Worm (Caenorhabditis elegans) whole organism, L2 larva: ENCODE data around the gene Y53C12A.6.

ENCODE experiments used
- C34F6.9 ChIP-seq: fragments of 150-350 bp; optimal IDR thresholded peaks from 2 replicates; lab custom pipeline; 2014; ENCODE audit warnings: missing biosample characterization, missing genetic modification characterization
- F13H6.1 ChIP-seq: sonication (generic microtip); optimal IDR thresholded peaks from 2 replicates; lab custom pipeline; 2016; ENCODE audit warnings: missing genetic modification characterization, missing compliant biosample characterization
- Y55F3AM.14 ChIP-seq: fragments of 200-800 bp; sonication (Bioruptor generic); optimal IDR thresholded peaks from 2 replicates; lab custom pipeline; 2018; ENCODE audit warnings: mild to moderate bottlenecking, missing genetic modification characterization, missing compliant biosample characterization
- ZK546.5 ChIP-seq: sonication (generic microtip); optimal IDR thresholded peaks from 2 replicates; lab custom pipeline; 2017; ENCODE audit warnings: missing biosample characterization, missing genetic modification characterization
- blmp-1 ChIP-seq: sonication (generic microtip); optimal IDR thresholded peaks from 2 replicates; lab custom pipeline; 2017; ENCODE audit warnings: missing genetic modification characterization, mild to moderate bottlenecking, missing compliant biosample characterization, antibody characterized with exemption, moderate library complexity; ENCODE audit not compliant: insufficient read depth
- ceh-16 ChIP-seq: fragments of 150-350 bp; optimal IDR thresholded peaks from 2 replicates; lab custom pipeline; 2014; ENCODE audit warnings: missing biosample characterization, missing genetic modification characterization
- ceh-82 ChIP-seq: fragments of 150-350 bp; optimal IDR thresholded peaks from 2 replicates; lab custom pipeline; 2014; ENCODE audit warnings: missing biosample characterization, missing genetic modification characterization
- crh-2 ChIP-seq: sonication (generic microtip); optimal IDR thresholded peaks from 2 replicates; lab custom pipeline; 2017; ENCODE audit warnings: missing biosample characterization, missing genetic modification characterization
- egl-27 ChIP-seq: sonication (generic microtip); optimal IDR thresholded peaks from 3 replicates; lab custom pipeline; 2017; ENCODE audit warnings: missing biosample characterization, missing genetic modification reagents, missing genetic modification characterization
- elt-3 ChIP-seq: sonication (generic microtip); optimal IDR thresholded peaks from 2 replicates; lab custom pipeline; 2017; ENCODE audit warnings: missing biosample characterization, missing genetic modification characterization
- fos-1 ChIP-seq: fragments of 150-350 bp; optimal IDR thresholded peaks from 2 replicates; lab custom pipeline; 2014; ENCODE audit warnings: missing biosample characterization, missing genetic modification characterization
- gmeb-1 ChIP-seq: fragments of 150-350 bp; optimal IDR thresholded peaks from 2 replicates; lab custom pipeline; 2014; ENCODE audit warnings: missing biosample characterization, missing genetic modification characterization
- lin-13 ChIP-seq: fragments of 150-350 bp; optimal IDR thresholded peaks from 2 replicates; lab custom pipeline; 2014; ENCODE audit warnings: missing biosample characterization, missing genetic modification reagents, missing genetic modification characterization
- lin-39 ChIP-seq: fragments of 150-350 bp; optimal IDR thresholded peaks from 2 replicates; lab custom pipeline; 2014; ENCODE audit warnings: missing biosample characterization, missing genetic modification reagents, missing genetic modification characterization
- lsy-2 ChIP-seq, 2 experiments: fragments of 150-350 bp in 1 of 2; sonication (generic microtip) in 1 of 2; optimal IDR thresholded peaks; 2 replicates each; lab custom pipeline; 2014 to 2017; ENCODE audit warnings: missing biosample characterization in 2 of 2, missing genetic modification characterization in 2 of 2
- mbf-1 ChIP-seq: sonication (generic microtip); optimal IDR thresholded peaks from 2 replicates; lab custom pipeline; 2017; ENCODE audit warnings: missing biosample characterization, missing genetic modification characterization
- nhr-10 ChIP-seq: sonication (generic microtip); optimal IDR thresholded peaks from 2 replicates; lab custom pipeline; 2017; ENCODE audit warnings: missing biosample characterization, missing genetic modification characterization
- nhr-11 ChIP-seq: fragments of 150-350 bp; optimal IDR thresholded peaks from 2 replicates; lab custom pipeline; 2014; ENCODE audit warnings: missing biosample characterization, missing genetic modification characterization
- nhr-12 ChIP-seq: fragments of 150-350 bp; optimal IDR thresholded peaks from 2 replicates; lab custom pipeline; 2014; ENCODE audit warnings: missing biosample characterization, missing genetic modification characterization
- nhr-129 ChIP-seq: fragments of 150-350 bp; optimal IDR thresholded peaks from 2 replicates; lab custom pipeline; 2014; ENCODE audit warnings: missing biosample characterization, missing genetic modification characterization
- nhr-21 ChIP-seq: fragments of 150-350 bp; optimal IDR thresholded peaks from 2 replicates; lab custom pipeline; 2014; ENCODE audit warnings: missing biosample characterization, missing genetic modification characterization
- nhr-23 ChIP-seq: fragments of 150-350 bp; optimal IDR thresholded peaks from 2 replicates; lab custom pipeline; 2014; ENCODE audit warnings: missing biosample characterization, missing genetic modification reagents, missing genetic modification characterization
- nhr-237 ChIP-seq: fragments of 150-350 bp; optimal IDR thresholded peaks from 2 replicates; lab custom pipeline; 2014; ENCODE audit warnings: missing biosample characterization, missing genetic modification characterization
- nhr-25 ChIP-seq: fragments of 150-350 bp; sonication (generic microtip); optimal IDR thresholded peaks from 3 replicates; lab custom pipeline; 2014; ENCODE audit warnings: missing biosample characterization, missing genetic modification characterization
- nhr-6 ChIP-seq: fragments of 150-350 bp; optimal IDR thresholded peaks from 2 replicates; lab custom pipeline; 2014; ENCODE audit warnings: missing biosample characterization, missing genetic modification characterization
- nhr-77 ChIP-seq: fragments of 150-350 bp; optimal IDR thresholded peaks from 2 replicates; lab custom pipeline; 2014; ENCODE audit warnings: missing biosample characterization, missing genetic modification characterization
- sem-4 ChIP-seq: fragments of 150-350 bp; optimal IDR thresholded peaks from 2 replicates; lab custom pipeline; 2014; ENCODE audit warnings: missing biosample characterization, missing genetic modification reagents, missing genetic modification characterization
- skn-1 ChIP-seq: sonication (generic microtip); optimal IDR thresholded peaks from 2 replicates; lab custom pipeline; 2017; ENCODE audit warnings: missing biosample characterization, missing genetic modification characterization
- sma-3 ChIP-seq: sonication (generic microtip); optimal IDR thresholded peaks from 2 replicates; lab custom pipeline; 2016; ENCODE audit warnings: missing genetic modification reagents, missing genetic modification characterization, missing compliant biosample characterization
- sma-9 ChIP-seq, 2 experiments: fragments of 150-350 bp in 1 of 2; sonication (generic microtip) in 1 of 2; optimal IDR thresholded peaks; 2 replicates each; lab custom pipeline; 2014 to 2016; ENCODE audit warnings: missing genetic modification characterization in 2 of 2, mild to moderate bottlenecking in 1 of 2, missing biosample characterization in 1 of 2, missing compliant biosample characterization in 1 of 2, missing genetic modification reagents in 1 of 2, moderate library complexity in 1 of 2
- snpc-4 ChIP-seq: fragments of 150-350 bp; optimal IDR thresholded peaks from 2 replicates; lab custom pipeline; 2014; ENCODE audit warnings: missing biosample characterization, missing genetic modification characterization
- unc-39 ChIP-seq: fragments of 150-350 bp; optimal IDR thresholded peaks from 2 replicates; lab custom pipeline; 2014; ENCODE audit warnings: missing biosample characterization, missing genetic modification characterization
- unc-55 ChIP-seq: fragments of 150-350 bp; sonication (generic microtip); optimal IDR thresholded peaks from 3 replicates; lab custom pipeline; 2014; ENCODE audit warnings: missing biosample characterization, missing genetic modification reagents, missing genetic modification characterization
- unc-62 ChIP-seq: fragments of 150-350 bp; optimal IDR thresholded peaks from 2 replicates; lab custom pipeline; 2014; ENCODE audit warnings: missing biosample characterization, missing genetic modification reagents, missing genetic modification characterization
- ztf-1 ChIP-seq: fragments of 200-800 bp; sonication (Bioruptor generic); conservative IDR thresholded peaks from 2 replicates; pipeline ENCODE4 v1.3.6; 2022; ENCODE audit warnings: missing genetic modification characterization, missing compliant biosample characterization
- ztf-11 ChIP-seq: sonication (generic microtip); optimal IDR thresholded peaks from 2 replicates; lab custom pipeline; 2017; ENCODE audit warnings: missing biosample characterization, missing genetic modification characterization

Gene Y53C12A.6

DNA sequence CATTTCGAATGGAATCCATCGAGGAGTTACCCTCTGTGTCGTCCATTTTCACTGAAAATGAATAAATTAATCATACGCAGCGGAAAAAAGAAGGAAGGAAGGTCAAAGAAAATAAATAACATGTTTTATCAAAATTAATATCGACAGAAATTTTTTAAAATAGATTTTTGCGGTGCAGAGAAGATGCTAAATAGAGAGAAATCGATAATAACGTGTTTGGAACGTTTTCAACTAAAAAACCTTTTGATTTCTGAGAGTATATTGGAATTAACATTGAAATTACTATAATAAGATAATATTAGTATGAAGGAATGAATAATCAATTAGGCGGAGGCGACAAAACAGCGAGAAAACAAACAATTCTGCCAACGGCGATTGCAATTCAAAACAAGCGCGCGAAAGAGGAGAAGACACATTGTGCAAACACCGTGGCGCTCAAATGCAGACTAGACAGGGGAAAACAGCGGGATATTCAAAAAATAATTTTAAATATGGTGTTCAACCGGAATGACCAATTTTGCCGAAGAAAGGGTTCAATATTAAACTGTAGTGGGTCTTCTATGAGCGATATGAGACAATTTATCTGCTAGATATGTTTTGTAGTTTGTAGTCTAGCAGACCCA lies 1.3 kb downstream of the Y53C12A.6 start, which contains the start of gene wee-1.3 (continued):
- TF ChIP-seq ztf-1 (GFP tag; lab: Robert Waterston, UW) (no peak), snpc-4 (tag; lab: Kevin White, UChicago) (peak; percentile 69), nhr-6 (tag; lab: Kevin White, UChicago) (peak; percentile 20), Y55F3AM.14 (no peak), nhr-10 (tag; lab: Kevin White, UChicago) (no peak)

DNA sequence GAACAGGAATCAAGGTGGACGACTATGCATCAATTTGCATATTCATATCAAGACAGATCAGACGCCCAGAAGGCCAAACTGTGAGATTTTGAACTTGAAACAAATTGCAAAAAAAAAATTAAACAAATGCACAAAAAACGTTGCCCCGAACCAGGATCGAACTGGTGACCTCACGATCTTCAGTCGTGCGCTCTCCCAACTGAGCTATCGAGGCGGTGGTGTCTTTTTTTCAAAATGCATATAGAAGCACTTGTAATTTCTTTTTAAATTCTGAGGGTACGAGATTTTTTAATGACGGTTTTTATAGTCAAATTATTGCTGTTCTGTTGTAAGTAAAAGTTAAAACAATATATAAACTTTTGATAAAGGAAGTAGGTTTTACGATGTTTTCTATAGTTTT lies 4.7 kb downstream of the Y53C12A.6 start:
- no peak for TF ChIP-seq F13H6.1 (tag; lab: Kevin White, UChicago)
- TF ChIP-seq nhr-11 (tag; lab: Kevin White, UChicago), result no peak
- TF ChIP-seq ZK546.5 (tag; lab: Kevin White, UChicago), result no peak
- TF ChIP-seq sem-4 (tag; lab: Kevin White, UChicago), result no peak
- no peak for TF ChIP-seq nhr-21 (tag; lab: Kevin White, UChicago)
- TF ChIP-seq unc-39 (tag; lab: Kevin White, UChicago), result no peak
- TF ChIP-seq ztf-11 (tag; lab: Kevin White, UChicago), result no peak
- no peak for TF ChIP-seq elt-3 (tag; lab: Kevin White, UChicago)
- TF ChIP-seq nhr-12 (tag; lab: Kevin White, UChicago), result no peak
- TF ChIP-seq skn-1 (tag; lab: Kevin White, UChicago), result no peak
- TF ChIP-seq sma-9 (GFP tag; optimal IDR thresholded peaks at IDR 0.05; lab: Kevin White, UChicago), result peak; percentile 12
- TF ChIP-seq sma-9 (tag; optimal IDR thresholded peaks at IDR 0.05; lab: Kevin White, UChicago), result no peak
- TF ChIP-seq lin-39 (tag; lab: Kevin White, UChicago), result no peak
- no peak for TF ChIP-seq lin-13 (GFP tag; lab: Kevin White, UChicago)
- peak; percentile 31 for TF ChIP-seq nhr-25 (tag; lab: Kevin White, UChicago)
- TF ChIP-seq, all 48 proteins: peak for 2

DNA sequence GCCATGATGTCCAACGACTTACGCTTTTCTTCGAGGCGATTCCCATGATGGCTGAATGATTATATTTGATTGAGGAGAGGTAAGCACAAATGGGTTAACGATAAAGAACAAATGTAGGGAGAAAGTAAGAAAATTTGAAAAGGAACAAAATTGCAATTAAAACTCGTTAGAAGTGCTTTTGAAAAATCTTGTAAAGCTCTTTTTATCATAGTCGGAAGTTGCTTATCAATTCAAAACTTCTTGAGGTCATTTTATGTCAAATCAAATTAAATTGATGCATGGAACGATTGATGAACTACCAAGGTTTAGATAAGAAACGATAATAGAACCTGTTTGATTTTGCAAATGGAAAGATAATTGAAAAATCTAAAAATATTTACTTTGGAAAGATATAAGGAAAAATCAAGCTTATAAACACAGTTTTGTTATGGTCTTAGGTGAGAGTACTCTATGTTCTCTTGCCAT lies 8.9 kb downstream of the Y53C12A.6 start, which contains the start of gene glt-5:
Gene glt-5 (minus strand): TSS at position 51 of the 465 bp plus-strand sequence.
- TF ChIP-seq unc-62 (no peak), ztf-1 (GFP tag; lab: Robert Waterston, UW) (no peak), nhr-237 (tag; lab: Kevin White, UChicago) (no peak), skn-1 (tag; lab: Kevin White, UChicago) (no peak), sma-9 (GFP tag; optimal IDR thresholded peaks at IDR 0.05; lab: Kevin White, UChicago) (peak; percentile 51), sma-9 (tag; optimal IDR thresholded peaks at IDR 0.05; lab: Kevin White, UChicago) (no peak), lin-13 (GFP tag; lab: Kevin White, UChicago) (no peak)
- TF ChIP-seq, all 48 proteins: peak for 1

DNA sequence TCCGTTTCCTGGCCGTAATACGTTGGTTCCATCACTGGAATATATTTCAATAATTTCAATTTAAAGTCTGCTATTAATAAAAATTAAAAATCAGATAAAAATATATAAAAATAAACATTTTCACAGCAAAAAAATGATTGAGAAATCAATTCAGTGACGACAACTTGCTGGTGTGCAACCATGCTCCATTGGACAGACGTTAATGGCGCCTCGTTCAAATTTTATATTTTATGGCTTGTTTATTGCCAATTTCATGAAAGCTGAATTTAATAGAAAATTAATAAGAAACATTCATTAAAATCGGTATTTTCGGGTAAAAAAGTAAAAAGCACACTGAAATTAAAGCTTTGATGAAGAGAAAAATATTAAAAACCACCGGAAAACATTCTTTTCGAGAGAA lies 11.6 kb downstream of the Y53C12A.6 start, which contains the start of gene Y53C12A.3:
Gene Y53C12A.3 (minus strand): TSS at position 34 of the 400 bp plus-strand sequence.
- peak; percentile 17 for TF ChIP-seq fos-1
- TF ChIP-seq blmp-1, result peak; percentile 24
- peak; percentile 39 for TF ChIP-seq crh-2 (tag; lab: Kevin White, UChicago)
- TF ChIP-seq mbf-1 (tag; lab: Kevin White, UChicago), result no peak
- no peak for TF ChIP-seq ZK546.5 (tag; lab: Kevin White, UChicago)
- TF ChIP-seq nhr-11 (tag; lab: Kevin White, UChicago), result no peak
- no peak for TF ChIP-seq ztf-1 (GFP tag; lab: Robert Waterston, UW)
- TF ChIP-seq gmeb-1 (tag; lab: Kevin White, UChicago), result peak; percentile 91
- peak; percentile 40 for TF ChIP-seq C34F6.9 (tag; lab: Kevin White, UChicago)
- TF ChIP-seq F13H6.1 (tag; lab: Kevin White, UChicago), result no peak
- peak; percentile 7 for TF ChIP-seq sma-3 (GFP tag; lab: Kevin White, UChicago)
- peak; percentile 34 for TF ChIP-seq lin-13 (GFP tag; lab: Kevin White, UChicago)
- no peak for TF ChIP-seq ceh-82 (tag; lab: Kevin White, UChicago)
- TF ChIP-seq lsy-2 (tag; optimal IDR thresholded peaks at IDR 0.05; lab: Kevin White, UChicago), result peak in 1 of 2 experiments; percentile 74
- peak; percentile 79 for TF ChIP-seq unc-55 (GFP tag; lab: Kevin White, UChicago)
- no peak for TF ChIP-seq nhr-77 (tag; lab: Kevin White, UChicago)
- no peak for TF ChIP-seq nhr-21 (tag; lab: Kevin White, UChicago)
- TF ChIP-seq nhr-23, result no peak
- TF ChIP-seq ceh-16, result no peak
- TF ChIP-seq nhr-129 (tag; lab: Kevin White, UChicago), result peak; percentile 7
- no peak for TF ChIP-seq egl-27 (tag; lab: Kevin White, UChicago)
